Worm (Caenorhabditis elegans): ENCODE data around the gene F13H10.1.
"Not testable (repeated sequence)": the region's sequence is repeated elsewhere in the genome, so short reads cannot be mapped to it uniquely, and the experiment has no call there.

The F13H10.1 gene

ce11 chrIV:11004273-11004672 lies at the start of gene F13H10.1:
Gene F13H10.1, plus strand, starts transcription at chrIV:11004573.
- TF ChIP-seq unc-55 (GFP tag; optimal IDR thresholded peaks at IDR 0.05) (peak; percentile 12), C34F6.9 (tag; optimal IDR thresholded peaks at IDR 0.05) (no peak)

ce11 chrIV:10954955-10955354 lies 49.4 kb upstream of the F13H10.1 start, which contains the start of gene Y69E1A.4:
Gene Y69E1A.4, plus strand, starts transcription at chrIV:10955255.
- TF ChIP-seq C34F6.9 (tag; optimal IDR thresholded peaks at IDR 0.05); ztf-1 (GFP tag; conservative IDR thresholded peaks at IDR 0.05); nhr-23 (tag; optimal IDR thresholded peaks at IDR 0.05): not testable (repeated sequence)

ce11 chrIV:10957583-10958229 lies 46.7 kb upstream of the F13H10.1 start, which contains the start of gene Y69E1A.5:
Gene Y69E1A.5, minus strand, starts transcription at chrIV:10957655.
- TF ChIP-seq sma-9 (GFP tag; optimal IDR thresholded peaks at IDR 0.05): peak; percentile 45
- no peak for TF ChIP-seq sma-9 (tag; optimal IDR thresholded peaks at IDR 0.05)
- peak; percentile 59 for TF ChIP-seq F13H6.1 (tag; optimal IDR thresholded peaks at IDR 0.05)
- no peak for TF ChIP-seq aly-2 (tag; optimal IDR thresholded peaks at IDR 0.05)

- no peak for TF ChIP-seq ceh-82 (tag; optimal IDR thresholded peaks at IDR 0.05)
These were observed 46.2 kb upstream of the F13H10.1 start, which contains the start of gene sri-19 for ce11 chrIV:10958230-10958588. Gene sri-19, plus strand, starts transcription at chrIV:10958372.

ce11 chrIV:10964688-10965087 lies 39.7 kb upstream of the F13H10.1 start:
- TF ChIP-seq sma-9 (GFP tag; optimal IDR thresholded peaks at IDR 0.05) (peak; percentile 82), sma-9 (tag; optimal IDR thresholded peaks at IDR 0.05) (no peak), sem-4 (tag; optimal IDR thresholded peaks at IDR 0.05) (no peak), lin-39 (tag; optimal IDR thresholded peaks at IDR 0.05) (no peak), fos-1 (tag; optimal IDR thresholded peaks at IDR 0.05) (peak; percentile 33)

- TF ChIP-seq lin-13 (GFP tag; optimal IDR thresholded peaks at IDR 0.05) (no peak), ama-1 (optimal IDR thresholded peaks at IDR 0.05) (no peak), ceh-16 (tag; optimal IDR thresholded peaks at IDR 0.05) (no peak), skn-1 (tag; optimal IDR thresholded peaks at IDR 0.05) (no peak), ZK546.5 (tag; optimal IDR thresholded peaks at IDR 0.05) (no peak), crh-2 (tag; optimal IDR thresholded peaks at IDR 0.05) (no peak), unc-62 (GFP tag; optimal IDR thresholded peaks at IDR 0.05) (no peak), nhr-11 (tag; optimal IDR thresholded peaks at IDR 0.05) (no peak), mbf-1 (tag; optimal IDR thresholded peaks at IDR 0.05) (no peak), unc-55 (GFP tag; optimal IDR thresholded peaks at IDR 0.05) (no peak), nhr-10 (tag; optimal IDR thresholded peaks at IDR 0.05) (no peak), nhr-23 (tag; optimal IDR thresholded peaks at IDR 0.05) (no peak), lsy-2 (tag; optimal IDR thresholded peaks at IDR 0.05) (no peak), nhr-129 (tag; optimal IDR thresholded peaks at IDR 0.05) (no peak), mab-5 (tag; optimal IDR thresholded peaks at IDR 0.05) (no peak), nhr-12 (tag; optimal IDR thresholded peaks at IDR 0.05) (no peak)
These were observed 38.0 kb upstream of the F13H10.1 start, which contains the start of the genes aqp-3 and Y69E1A.8 for ce11 chrIV:10966359-10966758. Gene aqp-3, minus strand, starts transcription at chrIV:10966459. Gene Y69E1A.8, plus strand, starts transcription at chrIV:10966604.

- TF ChIP-seq elt-1 (tag; optimal IDR thresholded peaks at IDR 0.05) (no peak), Y55F3AM.14 (GFP tag; optimal IDR thresholded peaks at IDR 0.05) (no peak), zag-1 (tag; optimal IDR thresholded peaks at IDR 0.05) (no peak), lsy-2 (tag; optimal IDR thresholded peaks at IDR 0.05) (no peak), dmd-4 (tag; optimal IDR thresholded peaks at IDR 0.05) (no peak), ama-1 (optimal IDR thresholded peaks at IDR 0.05) (no peak), lin-13 (GFP tag; optimal IDR thresholded peaks at IDR 0.05) (no peak), alr-1 (tag; optimal IDR thresholded peaks at IDR 0.05) (no peak), nhr-237 (tag; optimal IDR thresholded peaks at IDR 0.05) (no peak), ztf-4 (tag; optimal IDR thresholded peaks at IDR 0.05) (no peak), unc-62 (GFP tag; optimal IDR thresholded peaks at IDR 0.05) (no peak), egl-27 (tag; optimal IDR thresholded peaks at IDR 0.05) (no peak), gmeb-1 (tag; optimal IDR thresholded peaks at IDR 0.05) (peak; percentile 21), nhr-21 (tag; optimal IDR thresholded peaks at IDR 0.05) (no peak), unc-55 (GFP tag; optimal IDR thresholded peaks at IDR 0.05) (no peak), ceh-82 (tag; optimal IDR thresholded peaks at IDR 0.05) (no peak), peb-1 (tag; optimal IDR thresholded peaks at IDR 0.05) (no peak), nhr-10 (tag; optimal IDR thresholded peaks at IDR 0.05) (no peak), R02D3.7 (tag; optimal IDR thresholded peaks at IDR 0.05) (no peak), fos-1 (tag; optimal IDR thresholded peaks at IDR 0.05) (peak; percentile 97), unc-39 (tag; optimal IDR thresholded peaks at IDR 0.05) (no peak), sem-4 (tag; optimal IDR thresholded peaks at IDR 0.05) (no peak), lin-39 (tag; optimal IDR thresholded peaks at IDR 0.05) (no peak), elt-3 (tag; optimal IDR thresholded peaks at IDR 0.05) (no peak), sma-9 (GFP tag; optimal IDR thresholded peaks at IDR 0.05) (peak; percentile 69), sma-9 (tag; optimal IDR thresholded peaks at IDR 0.05) (no peak), mab-5 (tag; optimal IDR thresholded peaks at IDR 0.05) (no peak), F13H6.1 (tag; optimal IDR thresholded peaks at IDR 0.05) (no peak), crh-2 (tag; optimal IDR thresholded peaks at IDR 0.05) (peak; percentile 57), nhr-129 (tag; optimal IDR thresholded peaks at IDR 0.05) (no peak)
These were observed 34.0 kb upstream of the F13H10.1 start for ce11 chrIV:10970333-10970732.

Measured in whole organism, L2 larva.